Fruit fly (Drosophila melanogaster) whole organism, pupa: ENCODE measurements around the gene GlyRS.

Experiments
- CG10348 ChIP-seq: fragments of 200-800 bp; sonication (Bioruptor generic); IDR thresholded peaks from 2 replicates; pipeline ENCODE4 v1.3.6; 2022; ENCODE audit warnings: missing biosample characterization, missing genetic modification characterization
- CG13204 ChIP-seq: fragments of 200-800 bp; sonication (Bioruptor generic); optimal IDR thresholded peaks from 2 replicates; lab custom pipeline; 2018; ENCODE audit warnings: missing biosample characterization, mild to moderate bottlenecking, missing genetic modification characterization, moderate library complexity
- CG17806 ChIP-seq: fragments of 200-800 bp; sonication (Bioruptor generic); optimal IDR thresholded peaks from 2 replicates; lab custom pipeline; 2018; ENCODE audit warnings: missing biosample characterization, mild to moderate bottlenecking, missing genetic modification characterization, moderate library complexity
- CG4496 ChIP-seq: fragments of 200-800 bp; sonication (Bioruptor generic); IDR thresholded peaks from 3 replicates; pipeline ENCODE4 v1.3.6; 2022; ENCODE audit warnings: missing biosample characterization, missing genetic modification characterization
- CG8301 ChIP-seq: fragments of 200-800 bp; sonication (Bioruptor generic); optimal IDR thresholded peaks from 2 replicates; lab custom pipeline; 2018; ENCODE audit warnings: missing biosample characterization, mild to moderate bottlenecking, missing genetic modification characterization
- CG9948 ChIP-seq: fragments of 200-800 bp; sonication (Bioruptor generic); optimal IDR thresholded peaks from 2 replicates; lab custom pipeline; 2018; ENCODE audit warnings: missing biosample characterization, mild to moderate bottlenecking, missing genetic modification characterization, moderate library complexity
- Ets98B ChIP-seq: fragments of 200-800 bp; sonication (Bioruptor generic); IDR thresholded peaks from 2 replicates; pipeline ENCODE4 v1.3.6; 2022; ENCODE audit warnings: missing biosample characterization, missing genetic modification characterization
- Pif1A ChIP-seq: fragments of 200-800 bp; sonication (Bioruptor generic); optimal IDR thresholded peaks from 3 replicates; lab custom pipeline; 2016; ENCODE audit warnings: missing biosample characterization, missing genetic modification characterization
- Pif1B ChIP-seq: fragments of 200-800 bp; sonication (Bioruptor generic); optimal IDR thresholded peaks from 3 replicates; lab custom pipeline; 2016; ENCODE audit warnings: missing biosample characterization, missing genetic modification characterization
- Snoo ChIP-seq: fragments of 200-800 bp; sonication (Bioruptor generic); optimal IDR thresholded peaks from 3 replicates; lab custom pipeline; 2017; ENCODE audit warnings: missing biosample characterization, mild to moderate bottlenecking, missing genetic modification characterization, inconsistent platforms

DNA sequence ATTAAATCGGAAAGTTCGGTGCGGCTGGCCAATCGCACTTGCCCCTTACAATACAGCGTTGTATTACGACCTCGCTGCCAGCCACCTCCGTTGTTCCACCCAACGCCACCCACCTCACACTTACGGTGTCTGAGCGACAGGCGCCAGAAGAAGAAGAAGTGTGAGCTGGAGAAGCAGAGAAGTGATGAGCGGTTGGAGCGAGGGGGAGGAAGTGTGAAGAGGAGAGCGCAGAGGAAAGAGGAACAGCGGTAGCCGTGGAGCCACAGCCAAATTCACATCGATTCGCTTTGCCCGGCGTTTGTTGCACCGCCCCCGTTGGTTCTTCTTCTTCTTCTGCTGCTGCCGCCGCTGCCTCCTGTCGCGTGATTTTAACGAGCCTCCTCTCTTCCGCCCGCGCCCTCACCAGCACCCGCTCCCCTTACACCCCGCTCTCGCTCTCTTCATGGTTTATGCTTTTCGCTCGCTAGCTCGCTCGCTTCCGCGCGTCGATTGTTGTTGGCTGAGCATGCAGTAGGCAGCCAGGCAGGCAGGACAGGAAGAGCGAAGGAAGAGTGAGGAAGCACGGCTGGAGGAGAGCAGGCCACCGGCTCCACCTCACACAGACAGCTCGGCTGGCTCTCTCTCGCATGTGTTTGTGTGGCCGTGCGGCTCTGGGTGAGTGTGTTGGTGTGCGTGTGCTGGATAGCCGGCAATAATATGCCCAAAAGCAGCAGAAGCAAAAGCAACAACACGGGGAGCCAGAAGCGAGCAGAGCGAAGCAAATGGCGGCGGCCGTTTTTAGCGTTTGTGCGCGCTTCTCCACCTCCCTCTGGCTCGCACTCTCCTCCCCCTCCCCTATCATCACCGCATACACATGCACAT lies 9.3 kb downstream of the GlyRS start:
- peak; percentile 19 for TF ChIP-seq Snoo (tag; lab: Kevin White, UChicago)
- TF ChIP-seq CG10348 (GFP tag; lab: Robert Waterston, UW), result no peak
- TF ChIP-seq Pif1B (GFP tag; lab: Kevin White, UChicago), result peak; percentile 33
- peak; percentile 99 for TF ChIP-seq CG13204 (GFP tag; lab: Kevin White, UChicago)
- no peak for TF ChIP-seq CG4496 (GFP tag; lab: Robert Waterston, UW)
- TF ChIP-seq Ets98B, result no peak
- no peak for TF ChIP-seq CG9948 (tag; lab: Kevin White, UChicago)
- no peak for TF ChIP-seq CG8301 (tag; lab: Kevin White, UChicago)
- peak; percentile 4 for TF ChIP-seq CG17806 (tag; lab: Kevin White, UChicago)
- TF ChIP-seq Pif1A (GFP tag; lab: Kevin White, UChicago), result no peak
